Worm (Caenorhabditis elegans): ENCODE measurements around the gene F49E8.6.
A peak's percentile ranks its signal among the peaks of the same experiment; 100 is the strongest.

F49E8.6 gene

DNA sequence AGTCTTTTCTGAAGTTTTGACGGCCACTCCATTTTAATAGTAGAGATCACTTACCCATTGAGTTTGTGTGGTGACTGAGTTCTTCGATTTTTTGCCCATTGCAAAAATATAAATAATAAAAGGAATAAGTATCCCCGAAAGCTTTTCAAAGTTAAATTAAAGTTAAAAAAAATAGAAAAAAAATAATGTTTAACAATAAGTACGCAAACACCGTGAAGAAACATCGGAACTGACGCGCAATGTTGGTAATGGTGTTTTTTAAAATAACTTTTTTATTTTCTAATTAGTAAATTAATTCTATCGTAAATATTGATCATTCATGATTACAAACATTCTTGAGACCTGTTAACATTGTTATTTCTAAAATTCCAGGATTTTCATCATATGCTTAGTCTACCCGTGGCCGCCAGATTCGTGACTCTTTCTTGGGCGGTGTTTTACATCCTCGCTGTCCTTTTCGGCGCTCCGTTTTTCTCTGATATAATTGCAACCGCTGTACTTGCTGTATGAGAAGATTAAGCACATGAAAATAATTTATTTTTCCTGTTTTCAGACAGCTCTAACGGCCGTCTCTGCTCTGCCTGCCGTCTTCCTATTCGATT is 1.9 kb upstream of the F49E8.6 start, which contains the start of the genes F49E8.7, F49E8.8 and nprl-2:
Gene F49E8.7, minus strand, starts transcription at position 101 of the 602 bp plus-strand sequence.
Gene F49E8.8, plus strand, starts transcription at position 373 of the 602 bp plus-strand sequence.
Gene nprl-2, plus strand, starts transcription at position 552 of the 602 bp plus-strand sequence.
- TF ChIP-seq W03F9.2 (tag; optimal IDR thresholded peaks at IDR 0.05) (no peak), dao-5 (tag; optimal IDR thresholded peaks at IDR 0.05) (no peak), him-1 (tag; optimal IDR thresholded peaks at IDR 0.05) (no peak)

DNA sequence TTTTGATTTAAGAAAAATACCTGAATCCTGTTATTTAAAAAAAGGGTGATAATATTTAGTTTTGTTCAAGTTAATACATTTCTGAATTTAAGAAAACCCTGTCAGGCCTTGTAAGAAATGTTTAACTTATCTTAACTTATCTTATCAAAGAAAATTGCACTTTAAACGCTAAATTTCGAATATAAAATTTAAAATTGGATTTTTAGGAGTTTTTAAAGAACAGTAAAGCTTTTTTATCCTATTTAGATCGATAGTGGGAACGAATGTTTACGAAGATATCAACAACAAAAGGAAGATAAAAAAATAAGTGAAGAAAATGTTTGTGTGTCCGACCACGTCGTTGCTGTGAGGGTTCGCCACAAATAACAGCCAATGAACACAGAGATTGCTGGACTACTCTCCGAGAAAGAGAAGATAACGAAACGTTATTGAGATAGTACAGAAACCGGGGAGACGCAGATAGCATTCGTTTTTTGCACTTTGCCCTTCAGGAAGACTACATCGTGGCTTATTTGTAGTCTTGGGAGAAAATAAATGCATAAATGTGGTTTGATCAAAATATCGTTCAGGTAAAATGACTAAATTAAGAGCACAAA is 1.4 kb downstream of the F49E8.6 start, which contains the start of gene dif-1:
Gene dif-1, minus strand, starts transcription at position 51 of the 596 bp plus-strand sequence.
- TF ChIP-seq dao-5 (tag; optimal IDR thresholded peaks at IDR 0.05): no peak
- TF ChIP-seq W03F9.2 (tag; optimal IDR thresholded peaks at IDR 0.05): peak; percentile 52

DNA sequence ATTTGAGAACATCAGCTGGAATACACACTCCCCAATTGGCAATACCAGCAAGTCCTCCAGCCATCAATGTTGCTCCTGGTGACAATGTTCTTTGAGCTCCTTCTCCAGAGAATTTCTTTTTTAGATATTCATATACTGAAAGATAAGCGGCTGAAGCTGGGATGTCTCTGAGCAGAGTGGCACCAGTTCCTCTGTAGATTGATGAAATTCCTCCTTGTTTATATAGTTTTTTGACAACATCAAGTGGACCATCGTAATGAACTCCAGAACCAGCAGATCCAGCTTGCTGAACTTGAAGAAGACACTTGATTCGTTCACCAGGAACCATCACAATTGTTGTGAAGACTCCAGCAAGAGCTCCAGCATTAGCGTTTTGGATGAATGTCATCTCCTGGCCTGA is 2.4 kb downstream of the F49E8.6 start:
- TF ChIP-seq dao-5 (tag; optimal IDR thresholded peaks at IDR 0.05): no peak
- TF ChIP-seq him-1 (tag; optimal IDR thresholded peaks at IDR 0.05): no peak
- no peak for TF ChIP-seq W03F9.2 (tag; optimal IDR thresholded peaks at IDR 0.05)

DNA sequence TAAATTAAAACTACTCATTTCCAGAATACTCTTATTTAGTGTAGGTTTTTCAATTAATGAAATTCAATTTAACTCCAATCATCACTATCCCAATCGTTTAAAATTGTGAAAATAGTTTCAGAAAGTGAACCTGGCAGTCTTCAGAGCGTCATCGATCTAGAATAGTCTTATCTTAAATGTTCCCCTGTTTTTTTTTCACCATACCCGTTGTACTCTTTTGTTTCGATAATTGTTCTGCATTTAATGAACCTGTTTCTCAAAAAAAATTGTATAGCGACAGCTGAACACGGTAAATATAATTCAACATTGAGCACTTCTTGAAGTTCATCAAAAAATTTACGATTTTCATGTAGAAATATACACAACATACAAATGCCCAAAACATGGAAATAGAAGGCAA is 3.2 kb downstream of the F49E8.6 start:
- TF ChIP-seq him-1 (tag; optimal IDR thresholded peaks at IDR 0.05) (no peak), dao-5 (tag; optimal IDR thresholded peaks at IDR 0.05) (no peak), W03F9.2 (tag; optimal IDR thresholded peaks at IDR 0.05) (no peak)

DNA sequence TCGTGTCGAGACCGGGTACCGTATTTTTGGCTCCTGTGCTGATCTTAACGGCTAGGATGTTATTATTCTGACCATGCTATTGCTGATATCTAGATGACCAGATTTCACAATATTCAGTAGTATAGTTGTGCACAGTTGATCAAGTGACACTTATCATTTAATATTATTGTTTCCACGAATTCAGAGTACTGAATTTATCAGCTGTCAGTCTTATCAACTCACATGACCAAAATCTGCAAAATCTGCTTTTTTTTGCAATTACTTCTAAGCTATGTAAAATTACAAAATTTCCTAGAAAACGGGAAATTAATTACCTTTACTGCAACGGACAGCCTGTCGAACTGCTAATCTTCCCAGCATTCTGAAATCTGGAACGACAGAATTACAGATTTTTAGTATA is 4.0 kb downstream of the F49E8.6 start, which contains the start of gene pam-1:
Gene pam-1, minus strand, starts transcription at position 368 of the 400 bp plus-strand sequence.
- no peak for TF ChIP-seq dao-5 (tag; optimal IDR thresholded peaks at IDR 0.05)
- no peak for TF ChIP-seq W03F9.2 (tag; optimal IDR thresholded peaks at IDR 0.05)
- no peak for TF ChIP-seq him-1 (tag; optimal IDR thresholded peaks at IDR 0.05)

DNA sequence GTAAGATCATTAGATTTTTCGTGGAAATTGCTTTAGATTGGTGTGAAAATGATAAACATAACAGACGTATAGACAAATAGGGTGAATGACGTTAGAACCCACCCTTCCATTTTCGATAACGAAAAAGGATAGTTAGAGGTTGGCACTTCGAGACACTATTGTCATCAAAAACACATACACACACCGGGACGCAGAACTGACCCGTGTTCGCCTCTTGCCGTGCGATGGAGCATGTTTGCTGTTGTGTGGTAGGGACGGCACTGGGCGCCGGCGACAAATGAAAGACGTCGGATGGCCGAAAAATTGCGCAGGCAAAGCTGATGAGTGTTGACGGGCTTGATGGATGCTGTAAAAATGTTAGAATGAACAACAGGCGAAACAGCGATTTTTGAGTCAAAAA is 4.6 kb downstream of the F49E8.6 start:
- TF ChIP-seq dao-5 (tag; optimal IDR thresholded peaks at IDR 0.05) (no peak), W03F9.2 (tag; optimal IDR thresholded peaks at IDR 0.05) (peak; percentile 9), him-1 (tag; optimal IDR thresholded peaks at IDR 0.05) (no peak)

ce11 chrIV:7547843-7548578 is 6.5 kb downstream of the F49E8.6 start, which contains the start of the genes cdd-2 and oef-1:
TSS of gene cdd-2 (minus strand) at chrIV:7547893.
TSS of gene oef-1 (plus strand) at chrIV:7548417.
- TF ChIP-seq W03F9.2 (tag; optimal IDR thresholded peaks at IDR 0.05) (no peak), him-1 (tag; optimal IDR thresholded peaks at IDR 0.05) (no peak), dao-5 (tag; optimal IDR thresholded peaks at IDR 0.05) (no peak)

DNA sequence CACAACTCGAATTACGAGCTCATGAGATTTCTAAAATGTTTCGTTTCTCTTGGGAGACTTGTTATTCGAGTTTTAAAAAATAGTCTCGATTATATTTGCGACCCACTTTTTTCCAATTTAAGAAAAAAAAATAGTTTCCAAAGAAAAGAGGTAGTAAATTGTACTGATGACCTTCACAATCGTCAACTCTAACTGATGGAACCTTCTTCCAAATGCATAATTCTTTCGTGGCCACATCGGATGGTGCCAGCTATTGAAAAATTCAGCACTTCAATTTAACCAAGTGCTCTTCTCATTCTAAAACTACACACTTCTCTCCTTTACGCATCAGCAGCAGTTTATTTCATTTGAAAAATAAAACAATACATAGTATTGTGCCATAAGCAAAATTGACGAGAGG is 10.8 kb downstream of the F49E8.6 start:
- TF ChIP-seq W03F9.2 (tag; optimal IDR thresholded peaks at IDR 0.05): no peak
- no peak for TF ChIP-seq dao-5 (tag; optimal IDR thresholded peaks at IDR 0.05)
- no peak for TF ChIP-seq him-1 (tag; optimal IDR thresholded peaks at IDR 0.05)

ce11 chrIV:7542485-7543001 is 11.9 kb downstream of the F49E8.6 start, which contains the start of gene R05G6.10:
TSS of gene R05G6.10 (minus strand) at chrIV:7542535.
- TF ChIP-seq him-1 (tag; optimal IDR thresholded peaks at IDR 0.05): no peak

ce11 chrIV:7532360-7532759 is 22.1 kb downstream of the F49E8.6 start, which contains the start of gene R05G6.1:
TSS of gene R05G6.1 (plus strand) at chrIV:7532660.
- TF ChIP-seq W03F9.2 (tag; optimal IDR thresholded peaks at IDR 0.05) (no peak), him-1 (tag; optimal IDR thresholded peaks at IDR 0.05) (no peak), dao-5 (tag; optimal IDR thresholded peaks at IDR 0.05) (no peak)

DNA sequence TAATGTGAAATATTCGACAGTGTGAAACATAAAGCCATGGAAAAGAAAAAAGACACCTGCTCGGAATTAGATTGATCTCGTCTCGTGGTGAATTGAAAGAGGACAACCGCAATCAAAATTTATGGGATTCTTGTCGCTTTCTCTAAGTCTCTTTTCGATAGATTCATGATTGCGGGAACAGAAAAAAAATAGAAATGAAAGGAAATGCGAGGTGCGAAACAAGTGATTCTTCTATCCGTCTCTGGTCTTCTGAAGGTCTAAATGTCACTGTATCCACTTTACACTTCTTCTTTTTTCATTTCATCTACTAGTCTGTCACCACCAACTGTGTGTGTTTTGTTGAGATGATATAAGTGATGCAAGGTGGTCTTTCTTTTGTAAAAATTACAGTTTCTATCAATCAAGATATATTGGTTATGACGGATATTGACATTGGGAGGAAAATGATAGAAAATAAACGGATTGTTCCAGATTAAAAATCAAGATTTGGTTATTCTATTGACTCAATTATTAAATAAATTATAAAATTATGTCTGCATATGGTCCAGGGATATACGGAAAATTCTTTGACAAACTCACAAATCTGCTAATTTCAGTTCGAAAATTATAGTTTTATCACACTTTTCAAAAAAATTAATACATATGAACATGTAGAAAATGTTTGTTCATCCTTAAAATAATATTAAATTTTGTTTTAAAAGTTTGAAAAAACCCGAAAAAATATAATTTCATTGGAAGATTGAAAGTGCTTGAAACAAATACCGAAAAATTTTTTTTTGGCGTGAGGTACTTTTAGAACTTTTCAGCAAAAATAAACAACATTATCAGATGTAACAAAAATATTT is 24.0 kb downstream of the F49E8.6 start:
- TF ChIP-seq dao-5 (tag; optimal IDR thresholded peaks at IDR 0.05) (no peak), W03F9.2 (tag; optimal IDR thresholded peaks at IDR 0.05) (no peak), him-1 (tag; optimal IDR thresholded peaks at IDR 0.05) (no peak)

DNA sequence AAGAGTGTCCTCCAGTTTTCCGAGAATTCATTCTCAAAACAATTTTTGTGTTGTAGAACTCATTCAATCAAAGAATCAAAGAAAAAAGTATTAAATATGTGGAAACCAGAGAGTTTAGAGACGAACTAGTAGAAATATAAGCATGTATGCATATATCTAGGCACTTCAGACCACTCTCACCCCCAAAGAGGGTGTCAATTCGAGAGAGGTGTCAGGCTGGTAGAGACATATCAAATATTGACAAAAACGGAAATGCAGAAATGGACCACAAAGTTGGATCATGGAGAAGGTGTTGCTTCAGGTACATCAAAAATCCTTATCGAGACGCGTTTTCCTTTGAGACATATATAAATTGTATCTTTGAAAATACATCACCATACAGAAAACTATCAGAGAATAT is 30.7 kb downstream of the F49E8.6 start:
- no peak for TF ChIP-seq him-1 (tag; optimal IDR thresholded peaks at IDR 0.05)
- no peak for TF ChIP-seq W03F9.2 (tag; optimal IDR thresholded peaks at IDR 0.05)
- no peak for TF ChIP-seq dao-5 (tag; optimal IDR thresholded peaks at IDR 0.05)

DNA sequence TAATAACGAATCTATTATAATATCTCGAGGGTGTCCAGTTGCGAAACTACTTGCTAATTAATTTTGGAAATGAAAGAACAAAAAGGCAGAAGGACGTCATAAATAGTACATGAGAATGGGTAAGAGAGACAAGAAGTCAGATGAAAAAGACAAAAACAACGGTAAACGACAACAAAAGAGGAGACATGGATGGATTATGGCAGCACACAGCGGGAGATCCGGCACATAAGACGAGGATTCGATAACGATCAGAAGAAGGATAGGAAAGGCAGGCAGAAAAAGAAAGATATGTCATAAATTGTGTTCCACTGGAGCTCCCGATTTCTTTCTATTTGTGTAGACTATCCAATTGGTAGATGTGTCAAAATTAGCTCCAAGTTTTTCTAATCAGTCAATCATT is 32.9 kb downstream of the F49E8.6 start:
- TF ChIP-seq him-1 (tag; optimal IDR thresholded peaks at IDR 0.05) (no peak), W03F9.2 (tag; optimal IDR thresholded peaks at IDR 0.05) (no peak), dao-5 (tag; optimal IDR thresholded peaks at IDR 0.05) (no peak)

Measured in whole organism, L4/young adult.